Worm (Caenorhabditis elegans) whole organism, L1 larva: ENCODE data around the gene H10E21.1.

ENCODE experiments used
- C16A3.4 ChIP-seq: fragments of 150-350 bp; optimal IDR thresholded peaks from 2 replicates; lab custom pipeline; 2014; ENCODE audit warnings: missing biosample characterization, missing genetic modification characterization
- C34B4.2 ChIP-seq: sonication (generic microtip); optimal IDR thresholded peaks from 2 replicates; lab custom pipeline; 2017; ENCODE audit warnings: mild to moderate bottlenecking, missing genetic modification characterization, missing compliant biosample characterization
- F16B12.6 ChIP-seq: fragments of 150-350 bp; optimal IDR thresholded peaks from 2 replicates; lab custom pipeline; 2014; ENCODE audit warnings: missing biosample characterization, missing genetic modification characterization
- Y116A8C.19 ChIP-seq: sonication (generic microtip); optimal IDR thresholded peaks from 2 replicates; lab custom pipeline; 2016; ENCODE audit warnings: missing compliant biosample characterization, missing genetic modification characterization, borderline replicate concordance
- blmp-1 ChIP-seq: fragments of 150-350 bp; optimal IDR thresholded peaks from 2 replicates; lab custom pipeline; 2014; ENCODE audit warnings: missing biosample characterization, missing genetic modification characterization
- dpl-1 ChIP-seq, 3 experiments: fragments of 150-350 bp in 2 of 3; sonication (generic microtip) in 1 of 3; optimal IDR thresholded peaks; 2 replicates each; lab custom pipeline; 2014 to 2017; ENCODE audit warnings: missing biosample characterization in 3 of 3, missing genetic modification characterization in 3 of 3, missing genetic modification reagents in 3 of 3
- dsc-1 ChIP-seq: sonication (generic microtip); optimal IDR thresholded peaks from 2 replicates; lab custom pipeline; 2016; ENCODE audit warnings: mild to moderate bottlenecking, missing genetic modification characterization, missing compliant biosample characterization
- efl-1 ChIP-seq, 4 experiments: fragments of 150-350 bp; optimal IDR thresholded peaks in 3 of 4; peaks in 1 of 4; 1 replicate in 1 of 4; 2 replicates in 3 of 4; lab custom pipeline; 2014; ENCODE audit warnings: missing biosample characterization in 2 of 4, missing genetic modification characterization in 2 of 4, missing genetic modification reagents in 2 of 4
- egl-13 ChIP-seq: sonication (generic microtip); optimal IDR thresholded peaks from 2 replicates; lab custom pipeline; 2016; ENCODE audit warnings: missing genotype, missing genetic modification reagents, missing genetic modification characterization, missing compliant biosample characterization
- elt-2 ChIP-seq: sonication (generic microtip); optimal IDR thresholded peaks from 2 replicates; lab custom pipeline; 2016; ENCODE audit warnings: missing genetic modification characterization, mild to moderate bottlenecking, inconsistent platforms, missing compliant biosample characterization, missing genetic modification reagents
- elt-3 ChIP-seq, 6 experiments: fragments of 150-350 bp in 1 of 6; sonication (generic microtip); optimal IDR thresholded peaks; 2 replicates each; lab custom pipeline; 2017 to 2018; ENCODE audit warnings: missing biosample characterization in 6 of 6, missing genetic modification characterization in 6 of 6, inconsistent platforms in 1 of 6
- lin-14 ChIP-seq: fragments of 200-800 bp; sonication (Bioruptor generic); optimal IDR thresholded peaks from 2 replicates; lab custom pipeline; 2018; ENCODE audit warnings: mild to moderate bottlenecking, missing genetic modification characterization, moderate library complexity, missing compliant biosample characterization
- lin-15B ChIP-seq: fragments of 150-350 bp; sonication (generic microtip); optimal IDR thresholded peaks from 3 replicates; lab custom pipeline; 2014; ENCODE audit warnings: missing biosample characterization, missing genetic modification characterization
- lin-35 ChIP-seq, 2 experiments: fragments of 150-350 bp; optimal IDR thresholded peaks; 2 replicates each; lab custom pipeline; 2014; ENCODE audit warnings: missing biosample characterization in 2 of 2, missing genetic modification characterization in 2 of 2, missing genetic modification reagents in 2 of 2
- lir-3 ChIP-seq: sonication (generic microtip); optimal IDR thresholded peaks from 2 replicates; lab custom pipeline; 2016; ENCODE audit warnings: mild to moderate bottlenecking, missing genetic modification characterization, moderate library complexity, missing compliant biosample characterization; ENCODE audit not compliant: poor library complexity
- lsy-2 ChIP-seq, 2 experiments: fragments of 150-350 bp; optimal IDR thresholded peaks; 2 replicates each; lab custom pipeline; 2014; ENCODE audit warnings: missing biosample characterization in 2 of 2, missing genetic modification characterization in 2 of 2
- mdl-1 ChIP-seq, 2 experiments: fragments of 150-350 bp; optimal IDR thresholded peaks; 2 replicates each; lab custom pipeline; 2014 to 2017; ENCODE audit warnings: missing biosample characterization in 2 of 2, missing genetic modification characterization in 2 of 2, inconsistent platforms in 1 of 2
- mep-1 ChIP-seq: fragments of 150-350 bp; optimal IDR thresholded peaks from 2 replicates; lab custom pipeline; 2014; ENCODE audit warnings: missing biosample characterization, missing genetic modification characterization
- nhr-19 ChIP-seq: fragments of 200-800 bp; sonication (Bioruptor generic); conservative IDR thresholded peaks from 2 replicates; pipeline ENCODE4 v1.3.6; 2022; ENCODE audit warnings: missing genetic modification characterization, missing compliant biosample characterization
- nhr-20 ChIP-seq: sonication (generic microtip); optimal IDR thresholded peaks from 2 replicates; lab custom pipeline; 2016; ENCODE audit warnings: mild to moderate bottlenecking, missing genetic modification characterization, missing compliant biosample characterization
- nhr-71 ChIP-seq: sonication (generic microtip); optimal IDR thresholded peaks from 2 replicates; lab custom pipeline; 2016; ENCODE audit warnings: mild to moderate bottlenecking, missing genetic modification characterization, moderate library complexity, missing compliant biosample characterization
- nhr-76 ChIP-seq: sonication (generic microtip); optimal IDR thresholded peaks from 2 replicates; lab custom pipeline; 2017; ENCODE audit warnings: missing biosample characterization, missing genetic modification characterization
- nhr-77 ChIP-seq: fragments of 150-350 bp; optimal IDR thresholded peaks from 2 replicates; lab custom pipeline; 2014; ENCODE audit warnings: missing biosample characterization, missing genetic modification characterization
- nhr-85 ChIP-seq: sonication (generic microtip); peaks from one replicate; lab custom pipeline; 2016; ENCODE audit warnings: missing genetic modification characterization, inconsistent platforms, missing compliant biosample characterization
- nhr-90 ChIP-seq: sonication (generic microtip); optimal IDR thresholded peaks from 2 replicates; lab custom pipeline; 2016; ENCODE audit warnings: mild to moderate bottlenecking, missing genetic modification characterization, missing compliant biosample characterization; ENCODE audit not compliant: poor library complexity
- pax-3 ChIP-seq: fragments of 200-800 bp; sonication (Bioruptor generic); optimal IDR thresholded peaks from 2 replicates; lab custom pipeline; 2018; ENCODE audit warnings: mild to moderate bottlenecking, missing genetic modification characterization, moderate library complexity, missing compliant biosample characterization
- pqm-1 ChIP-seq: sonication (generic microtip); optimal IDR thresholded peaks from 3 replicates; lab custom pipeline; 2017; ENCODE audit warnings: missing biosample characterization, missing genetic modification characterization
- skn-1 ChIP-seq: fragments of 150-350 bp; optimal IDR thresholded peaks from 2 replicates; lab custom pipeline; 2014; ENCODE audit warnings: missing biosample characterization, missing genetic modification characterization
- snpc-4 ChIP-seq: fragments of 150-350 bp; optimal IDR thresholded peaks from 2 replicates; lab custom pipeline; 2014; ENCODE audit warnings: missing biosample characterization, missing genetic modification characterization
- snu-23 ChIP-seq: sonication (generic microtip); optimal IDR thresholded peaks from 2 replicates; lab custom pipeline; 2016; ENCODE audit warnings: missing genetic modification characterization, missing compliant biosample characterization
- tlp-1 ChIP-seq: fragments of 150-350 bp; optimal IDR thresholded peaks from 2 replicates; lab custom pipeline; 2014; ENCODE audit warnings: missing biosample characterization, missing genetic modification characterization
- unc-30 ChIP-seq: sonication (generic microtip); optimal IDR thresholded peaks from 2 replicates; lab custom pipeline; 2017; ENCODE audit warnings: missing biosample characterization, missing genetic modification characterization
- unc-86 ChIP-seq: sonication (generic microtip); optimal IDR thresholded peaks from 2 replicates; lab custom pipeline; 2016; ENCODE audit warnings: missing genetic modification characterization, missing compliant biosample characterization
- vab-15 ChIP-seq: sonication (generic microtip); optimal IDR thresholded peaks from 2 replicates; lab custom pipeline; 2017; ENCODE audit warnings: missing genotype, mild to moderate bottlenecking, missing genetic modification characterization, missing compliant biosample characterization

H10E21.1 gene

DNA sequence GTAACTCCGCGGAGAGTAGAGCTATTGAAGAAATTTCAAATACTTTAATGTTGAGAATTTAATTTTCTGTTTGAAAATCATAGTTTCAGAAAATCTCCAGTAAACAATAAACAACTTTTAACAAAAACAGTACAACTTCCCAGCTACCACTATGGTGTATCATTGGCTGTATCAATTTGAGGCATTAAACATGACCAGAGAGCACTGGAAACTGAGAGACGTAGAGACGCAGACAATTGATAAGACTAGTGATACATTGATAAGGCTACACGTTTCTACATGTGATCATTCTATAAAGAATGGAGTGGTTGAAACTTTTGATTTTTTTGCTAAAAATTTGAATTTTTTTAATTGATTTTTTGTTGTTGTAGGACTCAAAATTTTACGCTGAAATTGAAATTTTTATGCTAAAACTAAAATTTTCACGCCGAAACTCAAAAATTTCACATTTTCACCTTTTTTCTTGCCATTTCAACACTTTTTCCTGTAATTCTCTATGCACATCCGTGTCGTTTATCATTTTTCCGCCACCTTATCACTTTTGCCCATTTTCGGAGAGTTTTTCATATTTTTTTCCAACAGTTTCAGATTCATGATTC, at the start of gene H10E21.1:
TSS of gene H10E21.1 (plus strand) at position 549 of the 599 bp plus-strand sequence.
- TF ChIP-seq tlp-1 (tag; lab: Kevin White, UChicago) = peak; percentile 53
- TF ChIP-seq lsy-2 (tag; optimal IDR thresholded peaks at IDR 0.05; lab: Kevin White, UChicago) = peak in 1 of 2 experiments; percentile 4
- TF ChIP-seq C16A3.4 (tag; lab: Kevin White, UChicago) = peak; percentile 5
- no peak for TF ChIP-seq Y116A8C.19 (tag; lab: Kevin White, UChicago)
- no peak for TF ChIP-seq egl-13 (tag; lab: Kevin White, UChicago)
- peak; percentile 89 for TF ChIP-seq elt-2 (tag; lab: Kevin White, UChicago)
- no peak for TF ChIP-seq unc-30 (tag; lab: Kevin White, UChicago)
- TF ChIP-seq blmp-1 (tag; lab: Kevin White, UChicago) = peak; percentile 48
- TF ChIP-seq dsc-1 (tag; lab: Kevin White, UChicago) = no peak
- TF ChIP-seq nhr-90 (tag; lab: Kevin White, UChicago) = peak; percentile 9
- TF ChIP-seq nhr-71 (tag; lab: Kevin White, UChicago) = peak; percentile 20
- TF ChIP-seq elt-3 (tag; optimal IDR thresholded peaks at IDR 0.05; lab: Kevin White, UChicago) = peak; percentile 72 to 99 (median 98)
- TF ChIP-seq nhr-20 (tag; lab: Kevin White, UChicago) = peak; percentile 43
- peak in 1 of 2 experiments; percentile 32 for TF ChIP-seq mdl-1 (tag; optimal IDR thresholded peaks at IDR 0.05; lab: Kevin White, UChicago)
- no peak for TF ChIP-seq vab-15
- peak in 1 of 2 experiments; percentile 61 for TF ChIP-seq lin-35 (GFP tag; optimal IDR thresholded peaks at IDR 0.05; lab: Kevin White, UChicago)
- TF ChIP-seq pqm-1 (tag; lab: Kevin White, UChicago) = no peak
- TF ChIP-seq nhr-19 (GFP tag; lab: Robert Waterston, UW) = 0 out of 2 replicates have a peak, but pooled peaks have one; percentile 5

DNA sequence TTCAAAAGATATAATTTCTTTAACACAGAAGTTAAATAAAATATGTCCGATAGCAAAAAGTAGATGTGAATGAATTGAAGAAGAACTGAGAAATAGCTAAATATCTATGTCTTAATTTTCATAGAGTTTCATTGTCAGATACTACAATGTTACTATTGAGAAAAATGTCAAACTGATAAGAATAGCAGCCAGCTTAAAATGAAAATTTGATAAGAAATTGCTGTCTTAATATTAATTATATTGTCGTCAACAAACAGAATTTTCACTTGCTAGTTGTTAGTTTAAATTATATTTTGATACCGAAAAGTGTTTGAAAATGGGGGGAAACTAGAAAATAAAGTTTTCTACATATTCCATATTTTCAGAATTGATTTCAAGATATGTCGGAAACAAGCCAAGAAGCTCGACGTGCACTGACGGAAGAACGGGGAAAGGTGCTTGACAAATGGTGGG, 12.6 kb upstream of the H10E21.1 start, which contains the start of the genes fbxa-6, cTel54X.2 and npr-30:
TSS of gene fbxa-6 (minus strand) at position 179 of the 453 bp plus-strand sequence.
TSS of gene cTel54X.2 (plus strand) at position 360 of the 453 bp plus-strand sequence.
TSS of gene npr-30 (plus strand) at position 403 of the 453 bp plus-strand sequence.
- TF ChIP-seq elt-2 (tag; lab: Kevin White, UChicago) = peak; percentile 21
- no peak for TF ChIP-seq lin-14 (GFP tag; lab: Kevin White, UChicago)
- no peak for TF ChIP-seq skn-1
- no peak for TF ChIP-seq lin-15B (tag; lab: Kevin White, UChicago)
- TF ChIP-seq lir-3 (tag; lab: Kevin White, UChicago) = no peak
- no peak for TF ChIP-seq nhr-90 (tag; lab: Kevin White, UChicago)
- no peak for TF ChIP-seq C34B4.2 (tag; lab: Kevin White, UChicago)
- TF ChIP-seq pqm-1 (tag; lab: Kevin White, UChicago) = no peak

ce11 chrIII:14175-14574, 1.4 kb upstream of the H10E21.1 start:
- no peak for TF ChIP-seq snpc-4 (tag; lab: Kevin White, UChicago)

DNA sequence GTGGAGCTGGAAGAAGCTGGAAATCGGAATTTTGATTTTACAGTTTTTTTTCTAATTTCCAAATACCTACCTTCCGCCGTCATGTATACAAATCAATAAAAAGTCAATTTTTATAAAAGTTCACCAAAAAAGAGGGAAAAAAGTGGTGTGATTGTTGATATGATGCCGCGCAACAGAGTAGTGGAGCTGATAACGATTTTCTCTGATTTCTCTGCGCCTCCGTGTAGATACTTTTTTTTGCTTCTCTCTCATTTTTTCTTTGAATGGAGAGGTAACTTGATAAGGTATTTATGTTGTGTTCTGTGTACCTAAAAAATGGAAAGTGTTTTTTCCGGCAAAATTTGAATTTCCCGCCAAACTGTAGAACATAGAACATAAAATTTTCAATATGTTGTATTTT, 901 bp upstream of the H10E21.1 start, which contains the start of gene nhr-80:
TSS of gene nhr-80 (minus strand) at position 199 of the 400 bp plus-strand sequence.
- peak; percentile 34 for TF ChIP-seq snu-23 (GFP tag; lab: Kevin White, UChicago)
- TF ChIP-seq nhr-20 (tag; lab: Kevin White, UChicago) = peak; percentile 18
- no peak for TF ChIP-seq C34B4.2 (tag; lab: Kevin White, UChicago)
- TF ChIP-seq skn-1 = no peak
- TF ChIP-seq blmp-1 (tag; lab: Kevin White, UChicago) = peak; percentile 56
- peak; percentile 50 for TF ChIP-seq nhr-90 (tag; lab: Kevin White, UChicago)
- TF ChIP-seq F16B12.6 (tag; lab: Kevin White, UChicago) = no peak
- peak; percentile 33 to 92 (median 82) for TF ChIP-seq elt-3 (tag; optimal IDR thresholded peaks at IDR 0.05; lab: Kevin White, UChicago)
- TF ChIP-seq mep-1 = peak; percentile 26
- TF ChIP-seq efl-1 (optimal IDR thresholded peaks at IDR 0.05; lab: Kevin White, UChicago) = peak in 1 of 2 experiments; percentile 35
- peak; percentile 24 to 91 for TF ChIP-seq efl-1 (GFP tag; optimal IDR thresholded peaks at IDR 0.05 in 1 of 2; lab: Kevin White, UChicago)
- peak; percentile 40 for TF ChIP-seq nhr-71 (tag; lab: Kevin White, UChicago)
- no peak for TF ChIP-seq unc-86 (tag; lab: Kevin White, UChicago)
- TF ChIP-seq lin-35 (GFP tag; optimal IDR thresholded peaks at IDR 0.05; lab: Kevin White, UChicago) = peak in 1 of 2 experiments; percentile 24
- TF ChIP-seq nhr-77 (tag; lab: Kevin White, UChicago) = no peak
- peak in 2 of 3 experiments; percentile 16 to 43 for TF ChIP-seq dpl-1 (GFP tag; optimal IDR thresholded peaks at IDR 0.05; lab: Kevin White, UChicago)
- TF ChIP-seq nhr-76 (tag; lab: Kevin White, UChicago) = no peak
- TF ChIP-seq elt-2 (tag; lab: Kevin White, UChicago) = peak; percentile 85
- TF ChIP-seq nhr-19 (GFP tag; lab: Robert Waterston, UW) = peak; percentile 9; the same call in 1 of the 2 replicates
- peak; percentile 67 for TF ChIP-seq nhr-85 (tag; lab: Kevin White, UChicago)
- no peak for TF ChIP-seq lin-15B (tag; lab: Kevin White, UChicago)
- no peak for TF ChIP-seq pax-3 (tag; lab: Kevin White, UChicago)
- TF ChIP-seq Y116A8C.19 (tag; lab: Kevin White, UChicago) = no peak
